Worm (Caenorhabditis elegans): ENCODE results near the gene srz-69.
A peak's percentile ranks its signal among the peaks of the same experiment; 100 is the strongest.

The srz-69 gene

ce11 chrIV:3509477-3510063, 32.5 kb upstream of the srz-69 start, which contains the start of gene ced-10:
ced-10 (minus strand) TSS chrIV:3509527.
- peak in 1 of 2 experiments; percentile 3 for TF ChIP-seq efl-1 (optimal IDR thresholded peaks at IDR 0.05)
- peak; percentile 21 to 93 for TF ChIP-seq efl-1 (GFP tag; optimal IDR thresholded peaks at IDR 0.05 in 1 of 2)
- TF ChIP-seq dpl-1 (GFP tag; optimal IDR thresholded peaks at IDR 0.05), result peak in 2 of 3 experiments; percentile 1 to 10
- TF ChIP-seq unc-62 (GFP tag; optimal IDR thresholded peaks at IDR 0.05), result no peak

- TF ChIP-seq nhr-28 (tag; optimal IDR thresholded peaks at IDR 0.05) (no peak), nhr-90 (tag; optimal IDR thresholded peaks at IDR 0.05; ENCODE audit: poor library complexity) (no peak), ets-5 (GFP tag; IDR thresholded peaks at IDR 0.05) (no peak), ama-1 (optimal IDR thresholded peaks at IDR 0.05) (no peak), efl-1 (optimal IDR thresholded peaks at IDR 0.05) (peak in 1 of 2 experiments; percentile 11), efl-1 (GFP tag; optimal IDR thresholded peaks at IDR 0.05 in 1 of 2) (peak in 1 of 2 experiments; percentile 61), nhr-19 (GFP tag; conservative IDR thresholded peaks at IDR 0.05) (0 out of 2 replicates have a peak, but pooled peaks have one; percentile 20)
These were observed 28.9 kb upstream of the srz-69 start for ce11 chrIV:3505940-3506339.

- TF ChIP-seq irx-1 (tag; optimal IDR thresholded peaks at IDR 0.05) (no peak), nhr-20 (tag; optimal IDR thresholded peaks at IDR 0.05) (no peak), unc-98 (GFP tag; IDR thresholded peaks at IDR 0.05) (no peak), unc-86 (tag; optimal IDR thresholded peaks at IDR 0.05) (no peak), egl-13 (tag; optimal IDR thresholded peaks at IDR 0.05) (no peak), skn-1 (tag; optimal IDR thresholded peaks at IDR 0.05) (no peak), elt-2 (tag; optimal IDR thresholded peaks at IDR 0.05) (no peak), tlp-1 (tag; optimal IDR thresholded peaks at IDR 0.05) (no peak), jun-1 (tag; optimal IDR thresholded peaks at IDR 0.05) (no peak), elt-3 (tag; optimal IDR thresholded peaks at IDR 0.05) (no peak), egl-27 (tag; optimal IDR thresholded peaks at IDR 0.05) (no peak), rnt-1 (tag; optimal IDR thresholded peaks at IDR 0.05) (no peak), grh-1 (GFP tag; IDR thresholded peaks at IDR 0.05) (no peak), fkh-4 (tag; optimal IDR thresholded peaks at IDR 0.05; ENCODE audit: borderline replicate concordance) (no peak), swsn-7 (tag; optimal IDR thresholded peaks at IDR 0.05) (no peak)
These were observed 27.1 kb upstream of the srz-69 start, which contains the start of gene srz-83 for ce11 chrIV:3504144-3504543. srz-83 (plus strand) TSS chrIV:3504444.

- no peak for TF ChIP-seq nhr-84 (tag; optimal IDR thresholded peaks at IDR 0.05)
- TF ChIP-seq ces-1 (GFP tag; optimal IDR thresholded peaks at IDR 0.05), result no peak
- no peak for TF ChIP-seq blmp-1 (tag; optimal IDR thresholded peaks at IDR 0.05)
- TF ChIP-seq dsc-1 (tag; optimal IDR thresholded peaks at IDR 0.05), result no peak
- no peak for TF ChIP-seq zag-1 (tag; optimal IDR thresholded peaks at IDR 0.05)
- TF ChIP-seq fkh-8 (tag; optimal IDR thresholded peaks at IDR 0.05), result no peak
- no peak for TF ChIP-seq unc-130 (tag; optimal IDR thresholded peaks at IDR 0.05)
- TF ChIP-seq rnt-1 (tag; optimal IDR thresholded peaks at IDR 0.05), result no peak
- no peak for TF ChIP-seq efl-3 (GFP tag; optimal IDR thresholded peaks at IDR 0.05)
- TF ChIP-seq unc-86 (tag; optimal IDR thresholded peaks at IDR 0.05), result no peak
- no peak for TF ChIP-seq lin-15B (tag; optimal IDR thresholded peaks at IDR 0.05)
- no peak for TF ChIP-seq nhr-77 (tag; optimal IDR thresholded peaks at IDR 0.05)
- no peak for TF ChIP-seq lin-14 (GFP tag; optimal IDR thresholded peaks at IDR 0.05)
- no peak for TF ChIP-seq alr-1 (tag; optimal IDR thresholded peaks at IDR 0.05; ENCODE audit: borderline replicate concordance)
- TF ChIP-seq nhr-90 (tag; optimal IDR thresholded peaks at IDR 0.05; ENCODE audit: poor library complexity), result no peak
- TF ChIP-seq lsy-2 (tag; optimal IDR thresholded peaks at IDR 0.05), result no peak
- TF ChIP-seq lin-35 (GFP tag; optimal IDR thresholded peaks at IDR 0.05), result no peak
These were observed 25.1 kb upstream of the srz-69 start for ce11 chrIV:3501981-3502736.

All from whole organism, L1 larva.